Worm (Caenorhabditis elegans) whole organism, mixed stage, embryonic: Measurements from ENCODE around the gene F22F7.12.

Experiments
- M03D4.4 ChIP-seq: sonication (generic microtip); optimal IDR thresholded peaks from 2 replicates; lab custom pipeline; 2017; ENCODE audit warnings: mild to moderate bottlenecking, missing genetic modification characterization, missing compliant biosample characterization
- bed-3 ChIP-seq: fragments of 200-800 bp; sonication (Bioruptor generic); optimal IDR thresholded peaks from 3 replicates; lab custom pipeline; 2018; ENCODE audit warnings: mild to moderate bottlenecking, missing genetic modification characterization, moderate library complexity, missing compliant biosample characterization
- blmp-1 ChIP-seq: fragments of 150-350 bp; optimal IDR thresholded peaks from 2 replicates; lab custom pipeline; 2014; ENCODE audit warnings: missing biosample characterization, missing genetic modification characterization
- ceh-39 ChIP-seq: fragments of 150-350 bp; optimal IDR thresholded peaks from 2 replicates; lab custom pipeline; 2014; ENCODE audit warnings: missing biosample characterization, missing genetic modification characterization
- ceh-43 ChIP-seq: fragments of 200-800 bp; sonication (Bioruptor generic); optimal IDR thresholded peaks from 2 replicates; lab custom pipeline; 2018; ENCODE audit warnings: mild to moderate bottlenecking, missing genetic modification characterization, moderate library complexity, missing compliant biosample characterization
- ces-1 ChIP-seq: fragments of 150-350 bp; optimal IDR thresholded peaks from 2 replicates; lab custom pipeline; 2014; ENCODE audit warnings: missing biosample characterization, missing genetic modification reagents, missing genetic modification characterization
- cnd-1 ChIP-seq: fragments of 200-800 bp; sonication (Bioruptor generic); optimal IDR thresholded peaks from 2 replicates; lab custom pipeline; 2018; ENCODE audit warnings: mild to moderate bottlenecking, missing genetic modification characterization, missing compliant biosample characterization
- drap-1 ChIP-seq: fragments of 200-800 bp; sonication (Bioruptor generic); optimal IDR thresholded peaks from 3 replicates; lab custom pipeline; 2018; ENCODE audit warnings: mild to moderate bottlenecking, missing genetic modification characterization, missing compliant biosample characterization
- elt-1 ChIP-seq: sonication (generic microtip); optimal IDR thresholded peaks from 2 replicates; lab custom pipeline; 2017; ENCODE audit warnings: missing genetic modification characterization, mild to moderate bottlenecking, missing compliant biosample characterization, antibody characterized with exemption, moderate library complexity, borderline replicate concordance; ENCODE audit not compliant: insufficient read depth
- elt-3 ChIP-seq: fragments of 150-350 bp; optimal IDR thresholded peaks from 2 replicates; lab custom pipeline; 2014; ENCODE audit warnings: missing biosample characterization, missing genetic modification characterization
- flh-1 ChIP-seq: fragments of 200-800 bp; sonication (Bioruptor generic); optimal IDR thresholded peaks from 2 replicates; lab custom pipeline; 2018; ENCODE audit warnings: mild to moderate bottlenecking, missing genetic modification characterization, moderate library complexity, missing compliant biosample characterization
- ham-2 ChIP-seq: fragments of 200-800 bp; sonication (Bioruptor generic); optimal IDR thresholded peaks from 2 replicates; lab custom pipeline; 2018; ENCODE audit warnings: mild to moderate bottlenecking, missing genetic modification characterization, missing compliant biosample characterization
- hlh-1 ChIP-seq: fragments of 150-350 bp; optimal IDR thresholded peaks from 2 replicates; lab custom pipeline; 2014; ENCODE audit warnings: missing biosample characterization, missing genetic modification reagents, missing genetic modification characterization
- lin-13 ChIP-seq: fragments of 150-350 bp; optimal IDR thresholded peaks from 2 replicates; lab custom pipeline; 2014; ENCODE audit warnings: missing biosample characterization, missing genetic modification characterization
- lin-32 ChIP-seq: fragments of 200-800 bp; sonication (Bioruptor generic); optimal IDR thresholded peaks from 2 replicates; lab custom pipeline; 2018; ENCODE audit warnings: mild to moderate bottlenecking, missing genetic modification characterization, missing compliant biosample characterization
- lsy-2 ChIP-seq: fragments of 150-350 bp; optimal IDR thresholded peaks from 2 replicates; lab custom pipeline; 2014; ENCODE audit warnings: missing biosample characterization, missing genetic modification characterization
- mab-5 ChIP-seq: fragments of 150-350 bp; optimal IDR thresholded peaks from 2 replicates; lab custom pipeline; 2014; ENCODE audit warnings: missing biosample characterization, missing genetic modification characterization
- mep-1 ChIP-seq: fragments of 150-350 bp; optimal IDR thresholded peaks from 2 replicates; lab custom pipeline; 2017; ENCODE audit warnings: missing biosample characterization, missing genetic modification reagents, missing genetic modification characterization, inconsistent platforms
- mls-2 ChIP-seq: sonication (generic microtip); optimal IDR thresholded peaks from 2 replicates; lab custom pipeline; 2016; ENCODE audit warnings: mild to moderate bottlenecking, missing genetic modification characterization, moderate library complexity, missing compliant biosample characterization
- nhr-12 ChIP-seq: fragments of 150-350 bp; optimal IDR thresholded peaks from 2 replicates; lab custom pipeline; 2014; ENCODE audit warnings: missing biosample characterization, missing genetic modification characterization
- nhr-2 ChIP-seq: fragments of 150-350 bp; optimal IDR thresholded peaks from 2 replicates; lab custom pipeline; 2014; ENCODE audit warnings: missing biosample characterization, missing genetic modification characterization
- nhr-237 ChIP-seq: fragments of 150-350 bp; optimal IDR thresholded peaks from 2 replicates; lab custom pipeline; 2014; ENCODE audit warnings: missing biosample characterization, missing genetic modification characterization
- nhr-28 ChIP-seq: fragments of 150-350 bp; optimal IDR thresholded peaks from 2 replicates; lab custom pipeline; 2014; ENCODE audit warnings: missing biosample characterization, missing genetic modification characterization
- nhr-76 ChIP-seq: sonication (generic microtip); optimal IDR thresholded peaks from 2 replicates; lab custom pipeline; 2017; ENCODE audit warnings: missing biosample characterization, missing genetic modification characterization
- pha-4 ChIP-seq: fragments of 150-350 bp; optimal IDR thresholded peaks from 2 replicates; lab custom pipeline; 2018; ENCODE audit warnings: missing biosample characterization, missing genetic modification reagents, missing genetic modification characterization
- sem-2 ChIP-seq: fragments of 200-800 bp; sonication (Bioruptor generic); optimal IDR thresholded peaks from 2 replicates; lab custom pipeline; 2018; ENCODE audit warnings: mild to moderate bottlenecking, missing genetic modification characterization, missing compliant biosample characterization
- snpc-4 ChIP-seq: fragments of 150-350 bp; optimal IDR thresholded peaks from 2 replicates; lab custom pipeline; 2014; ENCODE audit warnings: missing biosample characterization, missing genetic modification characterization
- sptf-1 ChIP-seq: sonication (generic microtip); optimal IDR thresholded peaks from 2 replicates; lab custom pipeline; 2017; ENCODE audit warnings: mild to moderate bottlenecking, missing genetic modification characterization, moderate library complexity, missing compliant biosample characterization
- tbx-8 ChIP-seq: fragments of 200-800 bp; sonication (Bioruptor generic); optimal IDR thresholded peaks from 2 replicates; lab custom pipeline; 2018; ENCODE audit warnings: mild to moderate bottlenecking, missing genetic modification characterization, moderate library complexity, missing compliant biosample characterization
- unc-120 ChIP-seq: sonication (generic microtip); optimal IDR thresholded peaks from 2 replicates; lab custom pipeline; 2017; ENCODE audit warnings: missing genetic modification characterization, missing compliant biosample characterization; ENCODE audit not compliant: poor library complexity, severe bottlenecking
- unc-39 ChIP-seq: fragments of 150-350 bp; optimal IDR thresholded peaks from 2 replicates; lab custom pipeline; 2014; ENCODE audit warnings: missing biosample characterization, missing genetic modification characterization
- unc-62 ChIP-seq: fragments of 150-350 bp; optimal IDR thresholded peaks from 2 replicates; lab custom pipeline; 2014; ENCODE audit warnings: missing biosample characterization, missing genetic modification reagents, missing genetic modification characterization
- zip-8 ChIP-seq: fragments of 150-350 bp; optimal IDR thresholded peaks from 2 replicates; lab custom pipeline; 2014; ENCODE audit warnings: missing biosample characterization, missing genetic modification characterization
- ztf-11 ChIP-seq: fragments of 150-350 bp; optimal IDR thresholded peaks from 2 replicates; lab custom pipeline; 2014; ENCODE audit warnings: missing biosample characterization, missing genetic modification characterization

The F22F7.12 gene

DNA sequence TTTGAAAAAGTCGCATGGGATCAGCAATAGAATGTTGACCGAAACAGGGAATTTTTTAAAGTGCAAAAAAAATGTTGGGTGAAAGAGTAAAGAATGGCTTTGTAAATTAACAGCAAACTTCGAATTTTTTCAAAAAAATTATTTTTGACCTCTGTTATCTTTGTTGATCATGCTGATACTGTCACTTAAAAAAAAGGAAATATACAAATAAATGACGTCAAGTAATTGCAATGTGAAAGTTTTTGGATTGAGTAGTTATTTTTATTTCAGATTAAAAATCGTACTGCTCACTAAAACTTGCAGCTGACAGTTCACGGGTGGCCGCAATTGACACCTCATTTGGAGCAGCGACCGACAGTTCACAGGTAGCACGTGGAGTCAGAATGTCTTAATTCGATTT, 6.6 kb upstream of the F22F7.12 start, which contains the start of gene C45H4.13:
Gene C45H4.13 (minus strand): TSS at position 101 of the 400 bp plus-strand sequence.
- no peak for TF ChIP-seq nhr-2 (tag; lab: Kevin White, UChicago)
- TF ChIP-seq hlh-1 (tag; lab: Kevin White, UChicago), result no peak
- no peak for TF ChIP-seq ces-1 (GFP tag; lab: Kevin White, UChicago)
- TF ChIP-seq mab-5, result no peak
- TF ChIP-seq nhr-28 (tag; lab: Kevin White, UChicago), result no peak
- no peak for TF ChIP-seq nhr-76
- no peak for TF ChIP-seq elt-3 (tag; lab: Kevin White, UChicago)
- no peak for TF ChIP-seq lin-32 (GFP tag; lab: Kevin White, UChicago)
- no peak for TF ChIP-seq unc-39 (tag; lab: Kevin White, UChicago)

DNA sequence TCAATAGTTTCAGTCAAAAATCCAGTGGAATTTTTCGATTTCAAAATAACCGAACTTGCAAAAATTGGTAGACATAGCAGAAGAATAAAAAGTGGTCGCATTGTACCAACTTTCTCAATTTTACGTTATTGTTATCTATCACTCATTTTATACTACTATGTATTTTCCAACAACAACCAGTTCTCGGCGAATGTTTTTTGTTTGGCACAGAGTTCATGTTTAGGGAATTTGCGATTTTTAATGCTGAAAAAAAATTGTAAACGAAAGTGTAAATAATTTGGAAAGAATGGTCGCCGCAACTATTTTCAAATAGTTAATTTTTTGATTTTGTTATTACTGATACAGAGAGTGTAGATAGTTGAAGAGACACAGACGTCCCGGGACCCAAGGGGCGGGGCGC, 5.1 kb upstream of the F22F7.12 start, which contains the start of gene C45H4.21:
Gene C45H4.21 (minus strand): TSS at position 101 of the 400 bp plus-strand sequence.
- TF ChIP-seq ces-1 (GFP tag; lab: Kevin White, UChicago) (no peak), nhr-237 (no peak), unc-120 (tag; lab: Kevin White, UChicago) (no peak), tbx-8 (GFP tag; lab: Kevin White, UChicago) (no peak), elt-1 (no peak), M03D4.4 (tag; lab: Kevin White, UChicago) (no peak), lsy-2 (tag; lab: Kevin White, UChicago) (no peak), mep-1 (tag; lab: Kevin White, UChicago) (no peak), nhr-76 (no peak), blmp-1 (no peak), zip-8 (tag; lab: Kevin White, UChicago) (no peak), elt-3 (tag; lab: Kevin White, UChicago) (no peak), bed-3 (no peak), drap-1 (GFP tag; lab: Kevin White, UChicago) (no peak), hlh-1 (tag; lab: Kevin White, UChicago) (no peak), cnd-1 (tag; lab: Kevin White, UChicago) (no peak), nhr-12 (tag; lab: Kevin White, UChicago) (no peak), mls-2 (tag; lab: Kevin White, UChicago) (no peak)

DNA sequence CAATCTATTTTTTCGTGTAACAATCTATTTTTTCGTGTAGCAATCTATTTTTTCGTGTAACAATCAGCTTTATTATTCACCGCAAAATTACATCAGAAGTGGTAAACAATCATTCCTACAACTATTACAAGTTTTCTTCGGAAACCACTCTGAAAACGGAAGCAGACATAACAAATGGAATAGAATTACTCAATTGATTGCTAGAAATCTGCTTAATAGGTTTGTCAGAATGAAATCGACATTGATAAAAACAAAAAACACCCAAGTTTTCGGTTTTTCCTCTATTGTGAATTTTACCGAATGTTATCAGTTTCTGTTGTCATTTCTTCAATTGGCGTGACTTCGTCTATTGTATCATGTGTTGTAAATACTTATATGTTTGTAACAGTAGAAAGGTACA, 2.5 kb upstream of the F22F7.12 start, which contains the start of gene srbc-20:
Gene srbc-20 (plus strand): TSS at position 301 of the 400 bp plus-strand sequence.
- TF ChIP-seq blmp-1 (no peak), mep-1 (tag; lab: Kevin White, UChicago) (no peak), zip-8 (tag; lab: Kevin White, UChicago) (no peak), ham-2 (GFP tag; lab: Kevin White, UChicago) (no peak), unc-120 (tag; lab: Kevin White, UChicago) (no peak), unc-62 (GFP tag; lab: Kevin White, UChicago) (no peak), cnd-1 (tag; lab: Kevin White, UChicago) (no peak), lsy-2 (tag; lab: Kevin White, UChicago) (no peak), bed-3 (no peak), nhr-28 (tag; lab: Kevin White, UChicago) (no peak), flh-1 (GFP tag; lab: Kevin White, UChicago) (no peak), ceh-43 (GFP tag; lab: Kevin White, UChicago) (no peak), nhr-12 (tag; lab: Kevin White, UChicago) (no peak), elt-3 (tag; lab: Kevin White, UChicago) (no peak), sem-2 (GFP tag; lab: Kevin White, UChicago) (no peak)

DNA sequence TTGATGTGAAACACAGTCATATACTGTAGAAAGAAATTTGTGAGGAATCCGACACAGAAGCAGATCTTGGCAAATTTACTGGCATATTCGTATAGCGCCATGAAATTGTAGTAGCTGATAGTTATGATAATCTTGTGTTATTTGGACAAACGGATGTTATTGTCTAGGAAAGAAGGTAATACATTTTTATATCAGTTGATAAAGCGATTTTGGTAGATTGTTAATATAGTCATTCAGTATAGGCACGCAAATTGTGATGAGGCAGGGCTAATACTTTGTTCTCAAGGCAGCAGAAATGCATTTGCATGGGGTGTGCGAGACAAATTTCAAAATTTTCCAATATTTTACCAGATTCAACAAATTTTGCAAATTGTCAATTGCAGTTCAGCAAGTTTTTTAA, 1.7 kb upstream of the F22F7.12 start, which contains the start of gene str-52:
Gene str-52 (minus strand): TSS at position 101 of the 400 bp plus-strand sequence.
- TF ChIP-seq tbx-8 (GFP tag; lab: Kevin White, UChicago), result no peak
- TF ChIP-seq elt-3 (tag; lab: Kevin White, UChicago), result no peak
- TF ChIP-seq zip-8 (tag; lab: Kevin White, UChicago), result no peak
- TF ChIP-seq unc-39 (tag; lab: Kevin White, UChicago), result no peak
- TF ChIP-seq, all 35 proteins: peak for 0

DNA sequence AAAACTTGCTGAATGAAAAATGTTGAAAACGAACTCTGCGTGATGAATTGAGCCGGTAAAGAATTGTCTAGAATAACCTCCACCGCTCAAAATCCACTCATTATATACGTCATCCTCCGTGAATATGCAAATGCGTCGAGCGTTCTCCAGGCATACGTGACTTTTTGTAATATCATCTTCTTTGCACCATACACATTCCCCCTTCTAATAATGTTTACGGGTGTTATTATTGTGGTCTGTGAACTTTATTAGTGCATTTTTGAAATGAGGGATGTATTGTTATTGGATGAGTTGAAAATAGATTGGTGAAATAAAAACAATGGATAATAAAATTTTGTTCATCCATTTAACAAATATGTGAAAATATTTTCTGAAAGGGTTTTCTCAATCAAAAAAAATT, 4.4 kb downstream of the F22F7.12 start, which contains the start of gene F22F7.7:
Gene F22F7.7 (minus strand): TSS at position 125 of the 400 bp plus-strand sequence.
- TF ChIP-seq lsy-2 (tag; lab: Kevin White, UChicago) (no peak), elt-3 (tag; lab: Kevin White, UChicago) (no peak), nhr-237 (no peak), sptf-1 (tag; lab: Kevin White, UChicago) (no peak), snpc-4 (no peak), elt-1 (no peak), ztf-11 (no peak), zip-8 (tag; lab: Kevin White, UChicago) (no peak), pha-4 (tag; lab: Kevin White, UChicago) (no peak), cnd-1 (tag; lab: Kevin White, UChicago) (no peak), nhr-12 (tag; lab: Kevin White, UChicago) (no peak), flh-1 (GFP tag; lab: Kevin White, UChicago) (no peak), drap-1 (GFP tag; lab: Kevin White, UChicago) (no peak), unc-120 (tag; lab: Kevin White, UChicago) (no peak), lin-32 (GFP tag; lab: Kevin White, UChicago) (no peak), lin-13 (tag; lab: Kevin White, UChicago) (no peak), ceh-39 (tag; lab: Kevin White, UChicago) (no peak), bed-3 (no peak)
